Worm (Caenorhabditis elegans) whole organism, young adult: ENCODE results near the gene R07E5.11.
"Not testable (repeated sequence)": the region's sequence is repeated elsewhere in the genome, so short reads cannot be mapped to it uniquely, and the experiment has no call there.

Experiments used
- B0261.1 ChIP-seq: sonication (generic microtip); optimal IDR thresholded peaks from 2 replicates; lab custom pipeline; 2016; ENCODE audit warnings: mild to moderate bottlenecking, missing genetic modification characterization, moderate library complexity, missing compliant biosample characterization
- C06A6.2 ChIP-seq: fragments of 200-800 bp; sonication (Bioruptor generic); conservative IDR thresholded peaks from 2 replicates; pipeline ENCODE4 v1.3.6; 2022; ENCODE audit warnings: missing genetic modification characterization, missing compliant biosample characterization
- F33H1.4 ChIP-seq: fragments of 200-800 bp; sonication (Bioruptor generic); IDR thresholded peaks from 2 replicates; pipeline ENCODE4 v1.3.6; 2022; ENCODE audit warnings: missing genetic modification reagents, missing genetic modification characterization, missing compliant biosample characterization
- K11D2.4 ChIP-seq: fragments of 200-800 bp; sonication (Bioruptor generic); IDR thresholded peaks from 2 replicates; pipeline ENCODE4 v1.3.6; 2022; ENCODE audit warnings: missing genetic modification reagents, missing genetic modification characterization, missing compliant biosample characterization
- T07F8.4 ChIP-seq: sonication (generic microtip); optimal IDR thresholded peaks from 2 replicates; lab custom pipeline; 2016; ENCODE audit warnings: mild to moderate bottlenecking, missing genetic modification characterization, moderate library complexity, missing compliant biosample characterization
- Y53G8AR.9 ChIP-seq: fragments of 200-800 bp; sonication (Bioruptor generic); conservative IDR thresholded peaks from 2 replicates; pipeline ENCODE4 v1.3.6; 2022; ENCODE audit warnings: missing genetic modification reagents, missing genetic modification characterization, missing compliant biosample characterization
- Y56A3A.18 ChIP-seq: fragments of 200-800 bp; sonication (Bioruptor generic); IDR thresholded peaks from 2 replicates; pipeline ENCODE4 v1.3.6; 2022; ENCODE audit warnings: missing genetic modification reagents, missing genetic modification characterization, missing compliant biosample characterization
- Y67H2A.10 ChIP-seq: fragments of 200-800 bp; sonication (Bioruptor generic); conservative IDR thresholded peaks from 2 replicates; pipeline ENCODE4 v1.3.6; 2022; ENCODE audit warnings: missing genetic modification reagents, missing genetic modification characterization, missing compliant biosample characterization
- Y95B8A.8 ChIP-seq: fragments of 200-800 bp; sonication (Bioruptor generic); IDR thresholded peaks from 2 replicates; pipeline ENCODE4 v1.3.6; 2022; ENCODE audit warnings: missing genetic modification reagents, missing genetic modification characterization, missing compliant biosample characterization
- akir-1 ChIP-seq: fragments of 200-800 bp; sonication (Bioruptor generic); optimal IDR thresholded peaks from 2 replicates; lab custom pipeline; 2018; ENCODE audit warnings: mild to moderate bottlenecking, missing genetic modification characterization, moderate library complexity, missing compliant biosample characterization
- aptf-2 ChIP-seq: fragments of 200-800 bp; sonication (Bioruptor generic); conservative IDR thresholded peaks from 2 replicates; pipeline ENCODE4 v1.3.6; 2022; ENCODE audit warnings: missing genetic modification reagents, missing genetic modification characterization, missing compliant biosample characterization
- aptf-3 ChIP-seq: fragments of 200-800 bp; sonication (Bioruptor generic); IDR thresholded peaks from 2 replicates; pipeline ENCODE4 v1.3.6; 2022; ENCODE audit warnings: missing genetic modification characterization, missing compliant biosample characterization
- athp-1 ChIP-seq: sonication (generic microtip); optimal IDR thresholded peaks from 2 replicates; lab custom pipeline; 2017; ENCODE audit warnings: mild to moderate bottlenecking, missing genetic modification characterization, missing compliant biosample characterization
- cebp-1 ChIP-seq, 2 experiments: fragments of 200-800 bp in 1 of 2; sonication (Bioruptor generic) in 1 of 2; sonication (generic microtip) in 1 of 2; IDR thresholded peaks in 1 of 2; optimal IDR thresholded peaks in 1 of 2; 2 replicates each; pipeline versions ENCODE4 v1.3.6 to Lab custom; 2017 to 2022; ENCODE audit warnings: missing compliant biosample characterization in 2 of 2, missing genetic modification characterization in 2 of 2, mild to moderate bottlenecking in 1 of 2, missing genetic modification reagents in 1 of 2, moderate library complexity in 1 of 2
- cebp-2 ChIP-seq: fragments of 200-800 bp; sonication (Bioruptor generic); IDR thresholded peaks from 2 replicates; pipeline ENCODE4 v1.3.6; 2022; ENCODE audit warnings: missing genetic modification characterization, missing compliant biosample characterization
- ceh-100 ChIP-seq: fragments of 200-800 bp; sonication (Bioruptor generic); IDR thresholded peaks from 2 replicates; pipeline ENCODE4 v1.3.6; 2022; ENCODE audit warnings: missing genetic modification reagents, missing genetic modification characterization, missing compliant biosample characterization
- ceh-40 ChIP-seq: fragments of 200-800 bp; sonication (Bioruptor generic); IDR thresholded peaks from 2 replicates; pipeline ENCODE4 v1.3.6; 2022; ENCODE audit warnings: missing genetic modification characterization, missing compliant biosample characterization
- die-1 ChIP-seq: sonication (generic microtip); optimal IDR thresholded peaks from 2 replicates; lab custom pipeline; 2016; ENCODE audit warnings: missing genotype, mild to moderate bottlenecking, missing genetic modification characterization, missing compliant biosample characterization
- dox-1 ChIP-seq: fragments of 200-800 bp; sonication (Bioruptor generic); IDR thresholded peaks from 2 replicates; pipeline ENCODE4 v1.3.6; 2022; ENCODE audit warnings: missing genetic modification reagents, missing genetic modification characterization, missing compliant biosample characterization
- dpl-1 ChIP-seq: fragments of 150-350 bp; optimal IDR thresholded peaks from 2 replicates; lab custom pipeline; 2014; ENCODE audit warnings: missing biosample characterization, missing genetic modification reagents, missing genetic modification characterization
- egl-18 ChIP-seq: fragments of 200-800 bp; sonication (Bioruptor generic); IDR thresholded peaks from 2 replicates; pipeline ENCODE4 v1.3.6; 2022; ENCODE audit warnings: missing genetic modification reagents, missing genetic modification characterization, missing compliant biosample characterization
- ekl-4 ChIP-seq: fragments of 200-800 bp; sonication (Bioruptor generic); IDR thresholded peaks from 2 replicates; pipeline ENCODE4 v1.3.6; 2022; ENCODE audit warnings: missing genetic modification reagents, missing genetic modification characterization, missing compliant biosample characterization
- him-1 ChIP-seq: sonication (generic microtip); optimal IDR thresholded peaks from 2 replicates; lab custom pipeline; 2016; ENCODE audit warnings: missing genotype, missing genetic modification reagents, missing genetic modification characterization, missing compliant biosample characterization
- hmg-1.2 ChIP-seq: fragments of 200-800 bp; sonication (Bioruptor generic); IDR thresholded peaks from 2 replicates; pipeline ENCODE4 v1.3.6; 2022; ENCODE audit warnings: missing genetic modification reagents, missing genetic modification characterization, missing compliant biosample characterization
- hsf-1 ChIP-seq: fragments of 200-800 bp; sonication (Bioruptor generic); IDR thresholded peaks from 2 replicates; pipeline ENCODE4 v1.3.6; 2022; ENCODE audit warnings: missing genetic modification reagents, missing genetic modification characterization, missing compliant biosample characterization
- lin-26 ChIP-seq: fragments of 200-800 bp; sonication (Bioruptor generic); IDR thresholded peaks from 2 replicates; pipeline ENCODE4 v1.3.6; 2022; ENCODE audit warnings: missing genetic modification reagents, missing genetic modification characterization, missing compliant biosample characterization
- lsl-1 ChIP-seq: fragments of 200-800 bp; sonication (Bioruptor generic); optimal IDR thresholded peaks from 2 replicates; lab custom pipeline; 2018; ENCODE audit warnings: mild to moderate bottlenecking, missing genetic modification characterization, moderate library complexity, missing compliant biosample characterization
- madf-3 ChIP-seq: fragments of 200-800 bp; sonication (Bioruptor generic); IDR thresholded peaks from 2 replicates; pipeline ENCODE4 v1.3.6; 2022; ENCODE audit warnings: missing genetic modification reagents, missing genetic modification characterization, missing compliant biosample characterization
- madf-6 ChIP-seq: fragments of 200-800 bp; sonication (Bioruptor generic); IDR thresholded peaks from 2 replicates; pipeline ENCODE4 v1.3.6; 2022; ENCODE audit warnings: missing genetic modification reagents, missing genetic modification characterization, missing compliant biosample characterization
- madf-8 ChIP-seq: fragments of 200-800 bp; sonication (Bioruptor generic); conservative IDR thresholded peaks from 2 replicates; pipeline ENCODE4 v1.3.6; 2022; ENCODE audit warnings: missing genetic modification reagents, missing genetic modification characterization, missing compliant biosample characterization
- mcd-1 ChIP-seq: fragments of 200-800 bp; sonication (Bioruptor generic); IDR thresholded peaks from 2 replicates; pipeline ENCODE4 v1.3.6; 2022; ENCODE audit warnings: missing genetic modification reagents, missing genetic modification characterization, missing compliant biosample characterization
- nfya-2 ChIP-seq: fragments of 200-800 bp; sonication (Bioruptor generic); IDR thresholded peaks from 2 replicates; pipeline ENCODE4 v1.3.6; 2022; ENCODE audit warnings: missing genetic modification reagents, missing genetic modification characterization, missing compliant biosample characterization
- nfyb-1 ChIP-seq: fragments of 200-800 bp; sonication (Bioruptor generic); IDR thresholded peaks from 2 replicates; pipeline ENCODE4 v1.3.6; 2022; ENCODE audit warnings: missing genetic modification reagents, missing genetic modification characterization, missing compliant biosample characterization
- nhr-90 ChIP-seq: sonication (generic microtip); optimal IDR thresholded peaks from 2 replicates; lab custom pipeline; 2016; ENCODE audit warnings: missing genotype, mild to moderate bottlenecking, missing genetic modification characterization, missing compliant biosample characterization
- pbrm-1 ChIP-seq: fragments of 200-800 bp; sonication (Bioruptor generic); IDR thresholded peaks from 2 replicates; pipeline ENCODE4 v1.3.6; 2022; ENCODE audit warnings: missing genetic modification reagents, missing genetic modification characterization, missing compliant biosample characterization
- rcor-1 ChIP-seq: fragments of 200-800 bp; sonication (Bioruptor generic); IDR thresholded peaks from 2 replicates; pipeline ENCODE4 v1.3.6; 2022; ENCODE audit warnings: missing genetic modification reagents, missing genetic modification characterization, missing compliant biosample characterization
- rec-8 ChIP-seq, 2 experiments: sonication (generic microtip); optimal IDR thresholded peaks; 2 replicates each; lab custom pipeline; 2016; ENCODE audit warnings: mild to moderate bottlenecking in 2 of 2, missing genetic modification characterization in 2 of 2, missing genetic modification reagents in 2 of 2, missing genotype in 2 of 2, missing biosample characterization in 1 of 2, missing compliant biosample characterization in 1 of 2, moderate library complexity in 1 of 2
- repo-1 ChIP-seq: sonication (generic microtip); optimal IDR thresholded peaks from 2 replicates; lab custom pipeline; 2017; ENCODE audit warnings: mild to moderate bottlenecking, missing genetic modification characterization, missing compliant biosample characterization
- rpc-1 ChIP-seq, 2 experiments: fragments of 150-350 bp in 1 of 2; sonication (generic microtip) in 1 of 2; optimal IDR thresholded peaks; 2 replicates each; lab custom pipeline; 2014 to 2018; ENCODE audit warnings: missing biosample characterization in 1 of 2, missing genetic modification characterization in 1 of 2, missing genetic modification reagents in 1 of 2, missing genotype in 1 of 2
- snpc-1.1 ChIP-seq: sonication (generic microtip); optimal IDR thresholded peaks from 2 replicates; lab custom pipeline; 2017; ENCODE audit warnings: missing genetic modification characterization, mild to moderate bottlenecking, missing compliant biosample characterization, antibody characterized with exemption, moderate library complexity, missing genotype, missing genetic modification reagents; ENCODE audit not compliant: insufficient read depth
- snpc-4 ChIP-seq, 5 experiments: fragments of 150-350 bp in 1 of 5; sonication (generic microtip) in 4 of 5; optimal IDR thresholded peaks; 2 replicates each; lab custom pipeline; 2014 to 2018; ENCODE audit warnings: missing genetic modification characterization in 5 of 5, missing biosample characterization in 3 of 5, antibody characterized with exemption in 2 of 5, mild to moderate bottlenecking in 2 of 5, missing compliant biosample characterization in 2 of 5, missing genotype in 2 of 5, moderate library complexity in 2 of 5, missing genetic modification reagents in 1 of 5
- tbp1 ChIP-seq: fragments of 200-800 bp; sonication (Bioruptor generic); optimal IDR thresholded peaks from 2 replicates; lab custom pipeline; 2018; ENCODE audit warnings: mild to moderate bottlenecking, missing genetic modification characterization, missing compliant biosample characterization
- ztf-18 ChIP-seq: sonication (generic microtip); optimal IDR thresholded peaks from 2 replicates; lab custom pipeline; 2016; ENCODE audit warnings: missing genotype, mild to moderate bottlenecking, missing genetic modification characterization, missing compliant biosample characterization

The R07E5.11 gene

DNA sequence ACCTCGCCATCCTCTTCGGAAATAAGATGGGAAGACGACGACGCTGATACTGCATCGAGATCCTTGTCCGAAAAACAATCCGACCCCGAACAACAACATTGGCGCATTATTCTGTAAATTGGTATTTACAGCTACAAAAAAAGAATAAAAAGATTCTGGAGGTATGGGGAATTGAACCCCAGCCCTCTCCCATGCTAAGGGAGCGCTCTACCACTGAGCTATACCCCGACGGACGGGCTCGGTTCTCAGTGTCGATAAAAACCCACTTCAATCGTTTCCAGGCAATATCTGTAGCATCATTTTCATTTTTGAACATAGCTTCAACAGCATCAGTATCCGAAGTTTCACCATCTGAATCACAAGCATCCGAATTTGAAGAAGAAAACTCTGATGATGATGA lies 13.8 kb upstream of the R07E5.11 start (continued):
- TF ChIP-seq aptf-2 (GFP tag; lab: Robert Waterston, UW) = no peak
- TF ChIP-seq lin-26 = peak; percentile 89; the same call in 1 of the 2 replicates
- TF ChIP-seq akir-1 (GFP tag; lab: Kevin White, UChicago) = no peak
- peak; percentile 71 for TF ChIP-seq B0261.1 (tag; lab: Kevin White, UChicago)
- no peak for TF ChIP-seq dpl-1 (GFP tag; lab: Kevin White, UChicago)
- TF ChIP-seq, all 124 proteins: peak for 38

ce11 chrIII:4426711-4427218 lies 11.7 kb upstream of the R07E5.11 start:
- TF ChIP-seq madf-6 (peak; percentile 95), hsf-1 (peak; percentile 68), lsl-1 (GFP tag; lab: Kevin White, UChicago) (peak; percentile 75), mcd-1 (GFP tag; lab: Robert Waterston, UW) (peak; percentile 69), ceh-100 (GFP tag; lab: Robert Waterston, UW) (peak; percentile 63), K11D2.4 (peak; percentile 32; the same call in 1 of the 2 replicates), egl-18 (GFP tag; lab: Robert Waterston, UW) (peak; percentile 68; the same call in 1 of the 2 replicates), ekl-4 (GFP tag; lab: Robert Waterston, UW) (peak; percentile 90), rcor-1 (GFP tag; lab: Robert Waterston, UW) (peak; percentile 81), ztf-18 (tag; lab: Kevin White, UChicago) (peak; percentile 23), nfya-2 (GFP tag; lab: Robert Waterston, UW) (0 out of 2 replicates have a peak, but pooled peaks have one; percentile 44), rec-8 (tag; optimal IDR thresholded peaks at IDR 0.05; lab: Kevin White, UChicago) (peak in 1 of 2 experiments; percentile 34), cebp-2 (peak; percentile 82; the same call in 1 of the 2 replicates), snpc-4 (GFP tag; optimal IDR thresholded peaks at IDR 0.05; lab: Kevin White, UChicago) (peak; percentile 66), snpc-4 (tag; optimal IDR thresholded peaks at IDR 0.05; lab: Kevin White, UChicago) (peak; percentile 85 to 99 (median 92)), him-1 (peak; percentile 59), Y56A3A.18 (GFP tag; lab: Robert Waterston, UW) (peak; percentile 87), B0261.1 (tag; lab: Kevin White, UChicago) (peak; percentile 63), nfyb-1 (GFP tag; lab: Robert Waterston, UW) (peak; percentile 90), F33H1.4 (peak; percentile 61), Y67H2A.10 (0 out of 2 replicates have a peak, but pooled peaks have one; percentile 17), hmg-1.2 (GFP tag; lab: Robert Waterston, UW) (peak; percentile 97), repo-1 (tag; lab: Kevin White, UChicago) (peak; percentile 18), T07F8.4 (tag; lab: Kevin White, UChicago) (peak; percentile 30), dox-1 (peak; percentile 80), rpc-1 (optimal IDR thresholded peaks at IDR 0.05; lab: Kevin White, UChicago) (peak; percentile 62), rpc-1 (tag; optimal IDR thresholded peaks at IDR 0.05; lab: Kevin White, UChicago) (peak; percentile 77), pbrm-1 (GFP tag; lab: Robert Waterston, UW) (peak; percentile 81; the same call in 1 of the 2 replicates), nhr-90 (tag; lab: Kevin White, UChicago) (peak; percentile 33), athp-1 (peak; percentile 2), Y53G8AR.9 (0 out of 2 replicates have a peak, but pooled peaks have one; percentile 20), madf-3 (peak; percentile 73; the same call in 1 of the 2 replicates), C06A6.2 (GFP tag; lab: Robert Waterston, UW) (peak; percentile 59), die-1 (peak; percentile 58), ceh-40 (GFP tag; lab: Robert Waterston, UW) (0 out of 2 replicates have a peak, but pooled peaks have one; percentile 31), madf-8 (GFP tag; lab: Robert Waterston, UW) (peak; percentile 90), snpc-1.1 (peak; percentile 85), cebp-1 (tag; optimal IDR thresholded peaks at IDR 0.05; lab: Kevin White, UChicago) (peak; percentile 44), Y95B8A.8 (GFP tag; lab: Robert Waterston, UW) (0 out of 2 replicates have a peak, but pooled peaks have one; percentile 49), tbp1 (GFP tag; lab: Kevin White, UChicago) (peak; percentile 79), aptf-3 (GFP tag; lab: Robert Waterston, UW) (peak; percentile 79; the same call in 1 of the 2 replicates), lin-26 (peak; percentile 90)
- TF ChIP-seq cebp-1 (GFP tag; IDR thresholded peaks at IDR 0.05; lab: Robert Waterston, UW) = not testable (repeated sequence)
